Fruit fly (Drosophila melanogaster) whole organism, wandering third instar larva: ENCODE data around the gene CG8042.

ENCODE experiments used
- Abd-B ChIP-seq: fragments of >200 bp; optimal IDR thresholded peaks from 2 replicates; lab custom pipeline; 2017; ENCODE audit warnings: missing biosample characterization, missing genetic modification characterization
- CG32264 ChIP-seq: fragments of 200-800 bp; sonication (Bioruptor generic); optimal IDR thresholded peaks from 2 replicates; lab custom pipeline; 2016; ENCODE audit warnings: missing biosample characterization, missing genetic modification characterization
- CG9705 ChIP-seq: fragments of 200-800 bp; sonication (Bioruptor generic); optimal IDR thresholded peaks from 2 replicates; lab custom pipeline; 2018; ENCODE audit warnings: missing biosample characterization, mild to moderate bottlenecking, missing genetic modification characterization
- CrebA ChIP-seq: fragments of 200-800 bp; sonication (Bioruptor generic); optimal IDR thresholded peaks from 2 replicates; lab custom pipeline; 2016; ENCODE audit warnings: missing biosample characterization, mild to moderate bottlenecking, missing genetic modification characterization, borderline replicate concordance
- GATAd ChIP-seq: sonication (Bioruptor generic); optimal IDR thresholded peaks from 2 replicates; lab custom pipeline; 2016; ENCODE audit warnings: missing biosample characterization, missing genetic modification characterization
- HLH106 ChIP-seq: fragments of 200-800 bp; optimal IDR thresholded peaks from 3 replicates; lab custom pipeline; 2019; ENCODE audit warnings: missing biosample characterization, mild to moderate bottlenecking, missing genetic modification characterization, moderate library complexity
- Hr83 ChIP-seq: fragments of 200-300 bp; sonication (Bioruptor generic); optimal IDR thresholded peaks from 2 replicates; lab custom pipeline; 2016; ENCODE audit warnings: missing biosample characterization, mild to moderate bottlenecking, missing genetic modification characterization, moderate library complexity; ENCODE audit not compliant: poor library complexity, severe bottlenecking
- Mio ChIP-seq: sonication (Bioruptor generic); optimal IDR thresholded peaks from 2 replicates; lab custom pipeline; 2016; ENCODE audit warnings: missing biosample characterization, missing genetic modification characterization
- N ChIP-seq: fragments of >200 bp; optimal IDR thresholded peaks from 2 replicates; lab custom pipeline; 2018; ENCODE audit warnings: missing biosample characterization, missing external identifiers, missing genetic modification characterization
- Rel ChIP-seq, 2 experiments: fragments of 200-800 bp; sonication (Bioruptor generic) in 1 of 2; optimal IDR thresholded peaks; 2 replicates in 1 of 2; 3 replicates in 1 of 2; lab custom pipeline; 2016 to 2019; ENCODE audit warnings: mild to moderate bottlenecking in 2 of 2, missing biosample characterization in 2 of 2, missing genetic modification characterization in 2 of 2, moderate library complexity in 1 of 2
- Sp1 ChIP-seq: fragments of 200-800 bp; sonication (Bioruptor generic); optimal IDR thresholded peaks from 3 replicates; lab custom pipeline; 2019; ENCODE audit warnings: missing biosample characterization, mild to moderate bottlenecking, missing genetic modification characterization, moderate library complexity
- Vsx2 ChIP-seq: fragments of 200-300, 225-300 bp; sonication (Bioruptor generic); optimal IDR thresholded peaks from 2 replicates; lab custom pipeline; 2018; ENCODE audit warnings: missing biosample characterization, missing genetic modification characterization; ENCODE audit not compliant: partially characterized antibody
- br ChIP-seq: fragments of 200-800 bp; sonication (Bioruptor generic); optimal IDR thresholded peaks from 2 replicates; lab custom pipeline; 2016; ENCODE audit warnings: missing biosample characterization, missing genetic modification characterization
- brk ChIP-seq: fragments of 200-800 bp; sonication (Bioruptor generic); optimal IDR thresholded peaks from 2 replicates; lab custom pipeline; 2016; ENCODE audit warnings: missing biosample characterization, mild to moderate bottlenecking, missing genetic modification characterization
- dmrt93B ChIP-seq: fragments of 200-800 bp; sonication (Bioruptor generic); optimal IDR thresholded peaks from 2 replicates; lab custom pipeline; 2018; ENCODE audit warnings: missing biosample characterization, mild to moderate bottlenecking, missing genetic modification characterization
- fru ChIP-seq: fragments of 200-800 bp; sonication (Bioruptor generic); optimal IDR thresholded peaks from 3 replicates; lab custom pipeline; 2016; ENCODE audit warnings: missing biosample characterization, mild to moderate bottlenecking, missing genetic modification characterization
- h ChIP-seq: fragments of 200-800 bp; sonication (Bioruptor generic); optimal IDR thresholded peaks from 3 replicates; lab custom pipeline; 2016; ENCODE audit warnings: missing biosample characterization, mild to moderate bottlenecking, missing genetic modification characterization
- lola ChIP-seq: fragments of >200 bp; optimal IDR thresholded peaks from 2 replicates; lab custom pipeline; 2017; ENCODE audit warnings: missing biosample characterization, missing genetic modification characterization
- pan ChIP-seq: fragments of >200 bp; optimal IDR thresholded peaks from 2 replicates; lab custom pipeline; 2017
- psq ChIP-seq: fragments of 200-800 bp; sonication (Bioruptor generic); optimal IDR thresholded peaks from 3 replicates; lab custom pipeline; 2017; ENCODE audit warnings: missing biosample characterization, mild to moderate bottlenecking, missing genetic modification characterization, moderate library complexity
- rgr ChIP-seq: fragments of 200-800 bp; sonication (Bioruptor generic); optimal IDR thresholded peaks from 3 replicates; lab custom pipeline; 2016; ENCODE audit warnings: missing biosample characterization, mild to moderate bottlenecking, missing genetic modification characterization
- sage ChIP-seq: fragments of 200-800 bp; sonication (Bioruptor generic); optimal IDR thresholded peaks from 2 replicates; lab custom pipeline; 2016; ENCODE audit warnings: missing biosample characterization, mild to moderate bottlenecking, missing genetic modification characterization
- woc ChIP-seq: sonication (Bioruptor generic); optimal IDR thresholded peaks from 2 replicates; lab custom pipeline; 2016; ENCODE audit warnings: missing biosample characterization, mild to moderate bottlenecking, missing genetic modification characterization

Gene CG8042

DNA sequence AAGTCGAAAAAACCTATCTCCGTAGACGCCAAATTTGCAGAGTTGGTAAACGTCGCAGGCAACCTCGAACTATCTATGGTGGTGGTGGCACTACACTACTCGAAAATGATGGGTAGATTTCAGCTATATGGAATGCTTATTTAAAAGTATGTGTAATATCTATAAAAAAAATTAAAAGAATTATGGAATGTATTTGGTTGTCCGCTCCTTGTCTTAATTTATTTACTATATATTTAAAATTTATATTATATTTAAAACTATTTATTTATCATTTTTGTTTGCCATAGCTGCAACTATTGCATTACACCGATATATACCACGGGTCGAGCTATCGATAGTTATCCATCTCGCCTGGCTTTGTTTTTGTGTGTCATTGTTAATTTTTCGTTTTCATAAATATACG lies 1.3 kb upstream of the CG8042 start, which contains the start of the genes HP4 and CG8209 (continued):
- TF ChIP-seq CG32264 (peak; percentile 39), woc (peak; percentile 79)

DNA sequence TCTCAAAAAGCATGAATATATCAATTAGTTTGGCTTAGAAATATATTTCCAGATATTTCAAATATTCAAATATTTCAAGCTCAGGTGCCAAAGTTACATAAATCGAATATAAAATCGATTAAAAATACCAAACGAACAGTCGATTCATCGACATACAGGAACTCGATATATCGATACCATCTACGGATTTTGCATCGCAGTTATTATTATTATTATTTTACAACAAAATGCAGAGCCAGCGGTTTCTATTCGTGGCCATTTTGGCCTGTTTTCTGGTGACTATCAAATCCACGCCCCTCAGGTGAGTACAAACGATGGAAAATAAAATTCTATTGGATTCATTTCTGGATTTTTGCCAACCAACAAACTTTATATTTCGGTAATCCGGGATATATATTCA lies 4.3 kb downstream of the CG8042 start, which contains the start of gene RNaseX25:
Gene RNaseX25, plus strand, starts transcription at position 147 of the 400 bp plus-strand sequence.
- TF ChIP-seq sage (GFP tag; lab: Kevin White, UChicago) (peak; percentile 13), fru (GFP tag; lab: Kevin White, UChicago) (no peak)

DNA sequence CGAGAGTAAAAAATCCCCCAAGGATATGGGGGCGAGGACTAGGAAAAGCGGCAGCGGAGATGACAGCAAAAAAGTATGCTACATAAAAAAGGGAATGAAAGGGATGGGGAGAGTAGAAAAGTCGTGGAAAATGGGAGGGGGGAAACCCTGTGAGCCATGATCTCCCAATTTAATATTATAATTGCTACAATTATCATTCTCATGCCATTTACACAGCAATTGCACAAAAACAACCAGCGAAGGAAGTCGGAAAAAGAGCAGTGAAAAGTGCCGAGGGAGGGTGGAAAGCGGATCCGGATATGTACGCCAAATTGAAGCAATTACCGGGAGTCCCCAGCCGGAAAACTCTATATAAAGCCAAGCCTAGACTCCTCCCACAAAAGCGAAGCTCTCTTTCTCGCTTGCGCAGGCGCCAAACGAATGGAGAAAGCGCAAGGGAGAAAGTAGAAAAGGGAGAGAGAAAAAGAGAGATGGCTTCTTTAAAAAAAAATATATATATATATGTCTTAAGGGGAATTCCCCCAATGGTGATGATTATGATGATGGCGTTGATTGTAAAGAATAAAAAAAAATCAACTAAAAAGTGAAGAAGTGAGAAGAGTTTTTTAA lies 6.3 kb downstream of the CG8042 start:
- TF ChIP-seq psq (GFP tag; lab: Kevin White, UChicago) (no peak), Rel (GFP tag; optimal IDR thresholded peaks at IDR 0.05; lab: Kevin White, UChicago) (no peak), Rel (tag; optimal IDR thresholded peaks at IDR 0.05; lab: Kevin White, UChicago) (peak; percentile 29), Hr83 (GFP tag; lab: Kevin White, UChicago) (no peak), Mio (GFP tag; lab: Kevin White, UChicago) (no peak)

- no peak for TF ChIP-seq br (GFP tag; lab: Kevin White, UChicago)
- no peak for TF ChIP-seq fru (GFP tag; lab: Kevin White, UChicago)
- no peak for TF ChIP-seq Abd-B (GFP tag; lab: Kevin White, UChicago)
- TF ChIP-seq GATAd (GFP tag; lab: Kevin White, UChicago): no peak
- TF ChIP-seq h (GFP tag; lab: Kevin White, UChicago): no peak
- TF ChIP-seq brk (GFP tag; lab: Kevin White, UChicago): no peak
- TF ChIP-seq rgr (GFP tag; lab: Kevin White, UChicago): no peak
Observed at dm6 chr3L:7967203-7967602, 7.6 kb downstream of the CG8042 start.

- TF ChIP-seq lola (GFP tag; lab: Kevin White, UChicago): no peak
- no peak for TF ChIP-seq Vsx2 (GFP tag; lab: Kevin White, UChicago)
- no peak for TF ChIP-seq dmrt93B (GFP tag; lab: Kevin White, UChicago)
- TF ChIP-seq HLH106 (tag; lab: Kevin White, UChicago): no peak
- no peak for TF ChIP-seq pan
- no peak for TF ChIP-seq CG9705 (GFP tag; lab: Kevin White, UChicago)
- TF ChIP-seq Hr83 (GFP tag; lab: Kevin White, UChicago): no peak
- no peak for TF ChIP-seq Abd-B (GFP tag; lab: Kevin White, UChicago)
- TF ChIP-seq br (GFP tag; lab: Kevin White, UChicago): no peak
- no peak for TF ChIP-seq Sp1 (GFP tag; lab: Kevin White, UChicago)
- no peak for TF ChIP-seq N
- TF ChIP-seq CrebA (GFP tag; lab: Kevin White, UChicago): no peak
Observed at dm6 chr3L:7963549-7963948, 11.2 kb downstream of the CG8042 start.

dm6 chr3L:7963022-7963421 lies 11.8 kb downstream of the CG8042 start:
- TF ChIP-seq lola (GFP tag; lab: Kevin White, UChicago): no peak

DNA sequence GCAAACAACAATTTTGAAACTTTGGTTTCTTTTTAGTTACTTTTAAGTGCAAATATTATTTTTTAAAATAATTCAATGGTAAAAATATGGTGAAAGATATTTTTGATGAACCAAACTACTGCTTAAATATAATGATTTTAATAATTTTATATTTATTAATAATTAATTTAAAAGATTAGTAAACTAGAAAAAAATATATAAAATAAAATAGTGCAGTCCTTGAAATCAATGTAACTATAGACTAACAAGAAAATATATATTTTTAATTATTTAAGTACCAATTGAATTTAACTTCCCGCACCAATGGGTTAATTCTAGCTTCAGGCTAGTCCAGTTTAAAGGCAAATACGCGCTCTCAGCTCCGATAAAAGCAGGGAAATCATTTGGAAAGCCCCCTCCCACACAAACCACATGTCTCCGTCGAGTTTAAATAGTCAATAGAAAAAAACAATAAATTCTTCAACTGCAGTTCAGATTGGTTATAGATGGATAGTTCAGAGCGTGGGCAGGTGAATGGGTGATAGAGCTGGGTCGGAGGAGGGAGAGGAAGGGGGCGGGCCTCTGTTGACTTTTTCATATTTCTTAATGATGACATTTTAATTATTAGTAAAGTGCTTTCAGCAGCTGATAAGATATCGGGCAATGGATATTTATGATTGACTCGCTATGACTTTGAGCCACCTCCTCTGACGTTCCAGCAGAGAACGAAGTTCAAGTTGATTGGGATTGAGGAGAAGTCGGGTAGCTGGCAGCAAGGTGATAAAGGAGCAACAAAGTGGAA lies 12.6 kb downstream of the CG8042 start:
- TF ChIP-seq Hr83 (GFP tag; lab: Kevin White, UChicago) (no peak), Mio (GFP tag; lab: Kevin White, UChicago) (no peak), Rel (GFP tag; optimal IDR thresholded peaks at IDR 0.05; lab: Kevin White, UChicago) (no peak), Rel (tag; optimal IDR thresholded peaks at IDR 0.05; lab: Kevin White, UChicago) (peak; percentile 1)
